Fruit fly (Drosophila melanogaster) whole organism, embryonic: ENCODE data around the gene MSAmiP.

Experiments
- Atf6 ChIP-seq: fragments of 200-800 bp; sonication (Bioruptor generic); IDR thresholded peaks from 2 replicates; pipeline ENCODE4 v1.3.6; 2022; ENCODE audit warnings: missing biosample characterization, missing genetic modification characterization
- CG10209 ChIP-seq: fragments of 200-800 bp; sonication (Bioruptor generic); optimal IDR thresholded peaks from 3 replicates; lab custom pipeline; 2017; ENCODE audit warnings: missing biosample characterization, mild to moderate bottlenecking, missing genetic modification characterization, missing genetic modification reagents
- CG10274 ChIP-seq: fragments of 200-800 bp; sonication (Bioruptor generic); optimal IDR thresholded peaks from 3 replicates; lab custom pipeline; 2017; ENCODE audit warnings: missing biosample characterization, mild to moderate bottlenecking, missing genetic modification characterization
- CG12071 ChIP-seq: fragments of 200-800 bp; sonication (Bioruptor generic); optimal IDR thresholded peaks from 3 replicates; lab custom pipeline; 2018; ENCODE audit warnings: missing biosample characterization, mild to moderate bottlenecking, missing genetic modification characterization
- CG12104 ChIP-seq: fragments of 200-800 bp; sonication (Bioruptor generic); optimal IDR thresholded peaks from 3 replicates; lab custom pipeline; 2016; ENCODE audit warnings: missing biosample characterization, missing genetic modification characterization
- CG13424 ChIP-seq: fragments of 200-800 bp; sonication (Bioruptor generic); optimal IDR thresholded peaks from 2 replicates; lab custom pipeline; 2019; ENCODE audit warnings: missing biosample characterization, mild to moderate bottlenecking, missing genetic modification characterization, moderate library complexity
- CG14441 ChIP-seq: fragments of 200-800 bp; sonication (Bioruptor generic); IDR thresholded peaks from 2 replicates; pipeline ENCODE4 v1.3.6; 2022; ENCODE audit warnings: missing biosample characterization, missing genetic modification characterization
- CG14710 ChIP-seq: fragments of 200-800 bp; sonication (Bioruptor generic); optimal IDR thresholded peaks from 3 replicates; lab custom pipeline; 2019; ENCODE audit warnings: missing biosample characterization, mild to moderate bottlenecking, missing genetic modification characterization, moderate library complexity
- CG14860 ChIP-seq: fragments of 200-800 bp; sonication (Bioruptor generic); IDR thresholded peaks from 3 replicates; pipeline ENCODE4 v1.3.6; 2022; ENCODE audit warnings: missing biosample characterization, missing genetic modification characterization; ENCODE audit not compliant: partially characterized antibody
- CG15514 ChIP-seq: fragments of 200-800 bp; sonication (Bioruptor generic); optimal IDR thresholded peaks from 3 replicates; lab custom pipeline; 2017; ENCODE audit warnings: missing biosample characterization, missing genetic modification characterization, mild to moderate bottlenecking, moderate library complexity, missing genetic modification reagents
- CG1647 ChIP-seq: fragments of 200-800 bp; sonication (Bioruptor generic); optimal IDR thresholded peaks from 3 replicates; lab custom pipeline; 2016; ENCODE audit warnings: missing biosample characterization, missing genetic modification characterization
- CG16813 ChIP-seq: fragments of 200-800 bp; sonication (Bioruptor generic); IDR thresholded peaks from 3 replicates; pipeline ENCODE4 v1.3.6; 2022; ENCODE audit warnings: missing biosample characterization, missing genetic modification characterization; ENCODE audit not compliant: partially characterized antibody
- CG16863 ChIP-seq: fragments of 200-800 bp; sonication (Bioruptor generic); optimal IDR thresholded peaks from 3 replicates; lab custom pipeline; 2016; ENCODE audit warnings: missing biosample characterization, missing genetic modification characterization
- CG18011 ChIP-seq: fragments of 200-800 bp; sonication (Bioruptor generic); optimal IDR thresholded peaks from 2 replicates; lab custom pipeline; 2017; ENCODE audit warnings: missing biosample characterization, missing genetic modification characterization, mild to moderate bottlenecking, moderate library complexity, missing genotype
- CG3847 ChIP-seq: fragments of 200-800 bp; sonication (Bioruptor generic); IDR thresholded peaks from 2 replicates; pipeline ENCODE4 v1.3.6; 2022; ENCODE audit warnings: missing biosample characterization, missing genetic modification characterization
- CG6175 ChIP-seq: fragments of 200-800 bp; sonication (Bioruptor generic); IDR thresholded peaks from 3 replicates; pipeline ENCODE4 v1.3.6; 2022; ENCODE audit warnings: missing biosample characterization, missing genetic modification characterization
- CG7928 ChIP-seq: fragments of 200-800 bp; sonication (Bioruptor generic); optimal IDR thresholded peaks from 2 replicates; lab custom pipeline; 2017; ENCODE audit warnings: missing biosample characterization, mild to moderate bottlenecking, missing genetic modification characterization
- CG7963 ChIP-seq: fragments of 200-800 bp; sonication (Bioruptor generic); IDR thresholded peaks from 3 replicates; pipeline ENCODE4 v1.3.6; 2022; ENCODE audit warnings: missing biosample characterization, missing genetic modification characterization; ENCODE audit not compliant: partially characterized antibody
- CG8089 ChIP-seq: fragments of 200-800 bp; sonication (Bioruptor generic); optimal IDR thresholded peaks from 3 replicates; lab custom pipeline; 2016; ENCODE audit warnings: missing biosample characterization, missing genetic modification characterization
- CG9817 ChIP-seq: fragments of 200-800 bp; sonication (Bioruptor generic); optimal IDR thresholded peaks from 2 replicates; lab custom pipeline; 2018; ENCODE audit warnings: missing biosample characterization, mild to moderate bottlenecking, missing genetic modification characterization, moderate library complexity
- CHES-1-like ChIP-seq: fragments of 200-800 bp; sonication (Bioruptor generic); optimal IDR thresholded peaks from 2 replicates; lab custom pipeline; 2016; ENCODE audit warnings: missing biosample characterization, missing genetic modification characterization
- Camta ChIP-seq: fragments of 200-800 bp; sonication (Bioruptor generic); optimal IDR thresholded peaks from 2 replicates; lab custom pipeline; 2016; ENCODE audit warnings: missing biosample characterization, missing genetic modification characterization
- CoRest ChIP-seq: fragments of 200-800 bp; sonication (Bioruptor generic); optimal IDR thresholded peaks from 3 replicates; lab custom pipeline; 2018; ENCODE audit warnings: missing biosample characterization, mild to moderate bottlenecking, missing genetic modification characterization, moderate library complexity
- D19B ChIP-seq: fragments of 200-800 bp; sonication (Bioruptor generic); optimal IDR thresholded peaks from 2 replicates; lab custom pipeline; 2017; ENCODE audit warnings: missing biosample characterization, mild to moderate bottlenecking, missing genetic modification characterization
- Dll ChIP-seq: fragments of 200-800 bp; sonication (Bioruptor generic); IDR thresholded peaks from 4 replicates; pipeline ENCODE4 v1.3.6; 2022; ENCODE audit warnings: missing biosample characterization, missing genetic modification characterization; ENCODE audit not compliant: partially characterized antibody
- Eip74EF ChIP-seq, 2 experiments: fragments of 200-800 bp in 1 of 2; fragments of >200 bp in 1 of 2; sonication (Bioruptor generic) in 1 of 2; optimal IDR thresholded peaks; 2 replicates each; lab custom pipeline; 2017 to 2019; ENCODE audit warnings: missing biosample characterization in 2 of 2, missing genetic modification characterization in 2 of 2, mild to moderate bottlenecking in 1 of 2, moderate library complexity in 1 of 2
- H2.0 ChIP-seq: fragments of 200-800 bp; sonication (Bioruptor generic); IDR thresholded peaks from 2 replicates; pipeline ENCODE4 v1.3.6; 2022; ENCODE audit warnings: missing biosample characterization, missing genetic modification characterization
- Hmx ChIP-seq: fragments of 200-800 bp; sonication (Bioruptor generic); optimal IDR thresholded peaks from 2 replicates; lab custom pipeline; 2016; ENCODE audit warnings: missing biosample characterization, missing genetic modification characterization
- PHDP ChIP-seq: fragments of 200-800 bp; sonication (Bioruptor generic); optimal IDR thresholded peaks from 3 replicates; lab custom pipeline; 2018; ENCODE audit warnings: missing biosample characterization, mild to moderate bottlenecking, missing genetic modification characterization, moderate library complexity
- Rx ChIP-seq: fragments of 200-800 bp; sonication (Bioruptor generic); IDR thresholded peaks from 2 replicates; pipeline ENCODE4 v1.3.6; 2022; ENCODE audit warnings: missing biosample characterization, missing genetic modification characterization
- Side ChIP-seq: fragments of 200-800 bp; sonication (Bioruptor generic); optimal IDR thresholded peaks from 2 replicates; lab custom pipeline; 2016; ENCODE audit warnings: missing biosample characterization, missing genetic modification characterization
- Taf1 ChIP-seq: fragments of 200-800 bp; sonication (Bioruptor generic); IDR thresholded peaks from 2 replicates; pipeline ENCODE4 v1.3.6; 2022; ENCODE audit warnings: missing biosample characterization, missing genetic modification characterization
- bab2 ChIP-seq: fragments of 200-800 bp; sonication (Bioruptor generic); optimal IDR thresholded peaks from 2 replicates; lab custom pipeline; 2016; ENCODE audit warnings: missing biosample characterization, missing genetic modification characterization
- dati ChIP-seq: fragments of 200-800 bp; sonication (Bioruptor generic); IDR thresholded peaks from 2 replicates; pipeline ENCODE4 v1.3.6; 2022; ENCODE audit warnings: missing biosample characterization, missing genetic modification characterization
- dimm ChIP-seq: fragments of 200-800 bp; sonication (Bioruptor generic); IDR thresholded peaks from 2 replicates; pipeline ENCODE4 v1.3.6; 2022; ENCODE audit warnings: missing biosample characterization, missing genetic modification characterization
- esg ChIP-seq: fragments of 200-800 bp; sonication (Bioruptor generic); conservative IDR thresholded peaks from 2 replicates; pipeline ENCODE4 v1.3.6; 2022; ENCODE audit warnings: missing biosample characterization, missing genetic modification characterization
- grau ChIP-seq: fragments of 200-800 bp; optimal IDR thresholded peaks from 3 replicates; lab custom pipeline; 2019; ENCODE audit warnings: missing biosample characterization, mild to moderate bottlenecking, missing genetic modification characterization, moderate library complexity
- jigr1 ChIP-seq: fragments of 200-800 bp; sonication (Bioruptor generic); IDR thresholded peaks from 3 replicates; pipeline ENCODE4 v1.3.6; 2022; ENCODE audit warnings: missing biosample characterization, missing genetic modification characterization
- lab ChIP-seq: fragments of 200-800 bp; sonication (Bioruptor generic); optimal IDR thresholded peaks from 3 replicates; lab custom pipeline; 2017; ENCODE audit warnings: missing biosample characterization, missing genetic modification characterization, mild to moderate bottlenecking, moderate library complexity, missing genetic modification reagents
- pnt ChIP-seq: fragments of 200-800 bp; sonication (Bioruptor generic); optimal IDR thresholded peaks from 3 replicates; lab custom pipeline; 2016; ENCODE audit warnings: missing biosample characterization, missing genetic modification characterization
- prd ChIP-seq, 3 experiments: fragments of >200 bp in 2 of 3; fragments of 200-800 bp in 1 of 3; sonication (Bioruptor generic) in 1 of 3; optimal IDR thresholded peaks in 2 of 3; IDR thresholded peaks in 1 of 3; 2 replicates in 2 of 3; 3 replicates in 1 of 3; pipeline versions ENCODE4 v1.3.6 to Lab custom; 2017 to 2022; ENCODE audit warnings: missing biosample characterization in 1 of 3, missing genetic modification characterization in 1 of 3
- pzg ChIP-seq: fragments of 200-800 bp; sonication (Bioruptor generic); optimal IDR thresholded peaks from 3 replicates; lab custom pipeline; 2018; ENCODE audit warnings: missing biosample characterization, mild to moderate bottlenecking, missing genetic modification characterization, moderate library complexity
- repo ChIP-seq: fragments of 200-800 bp; sonication (Bioruptor generic); optimal IDR thresholded peaks from 2 replicates; lab custom pipeline; 2016; ENCODE audit warnings: missing biosample characterization, missing genetic modification characterization
- ro ChIP-seq: fragments of 200-800 bp; sonication (Bioruptor generic); IDR thresholded peaks from 2 replicates; pipeline ENCODE4 v1.3.6; 2022; ENCODE audit warnings: missing biosample characterization, missing genetic modification characterization
- sens ChIP-seq: fragments of 200-800 bp; sonication (Bioruptor generic); peaks from one replicate; lab custom pipeline; 2016; ENCODE audit warnings: missing biosample characterization, missing genetic modification characterization
- slp2 ChIP-seq: fragments of 200-800 bp; sonication (Bioruptor generic); optimal IDR thresholded peaks from 2 replicates; lab custom pipeline; 2016; ENCODE audit warnings: missing biosample characterization, missing genetic modification characterization
- so ChIP-seq: fragments of 200-800 bp; sonication (Bioruptor generic); IDR thresholded peaks from 3 replicates; pipeline ENCODE4 v1.3.6; 2022; ENCODE audit warnings: missing biosample characterization, missing genetic modification characterization
- sr ChIP-seq: fragments of 200-800 bp; sonication (Bioruptor generic); IDR thresholded peaks from 3 replicates; pipeline ENCODE4 v1.3.6; 2022; ENCODE audit warnings: missing biosample characterization, missing genetic modification characterization
- trh ChIP-seq: fragments of 200-800 bp; sonication (Bioruptor generic); optimal IDR thresholded peaks from 2 replicates; lab custom pipeline; 2016; ENCODE audit warnings: missing biosample characterization, missing genetic modification characterization
- zen2 ChIP-seq: fragments of 200-800 bp; sonication (Bioruptor generic); IDR thresholded peaks from 3 replicates; pipeline ENCODE4 v1.3.6; 2022; ENCODE audit warnings: missing biosample characterization, missing genetic modification characterization; ENCODE audit not compliant: partially characterized antibody

MSAmiP gene

DNA sequence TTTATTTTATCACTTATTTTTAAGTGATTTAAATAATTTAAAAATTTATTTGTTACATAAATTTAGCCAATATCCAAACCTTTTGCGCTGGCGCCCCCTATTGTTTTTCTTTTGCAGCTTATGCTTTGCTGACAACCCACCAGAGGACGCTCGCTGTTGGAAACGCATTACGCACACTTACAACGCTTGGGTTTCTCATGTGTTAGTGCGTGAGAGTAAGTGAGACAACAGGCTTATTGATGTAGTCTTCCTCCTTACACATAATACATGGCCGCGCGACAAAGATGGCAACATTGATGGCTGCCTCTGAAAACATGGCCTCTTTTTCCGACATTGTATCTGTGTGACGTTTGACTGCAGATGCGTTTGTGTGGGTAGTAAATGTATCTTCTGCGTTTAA lies 26.8 kb downstream of the MSAmiP start (continued):
- peak; percentile 20 for TF ChIP-seq CG12104 (GFP tag; lab: Kevin White, UChicago)
- no peak for TF ChIP-seq CG18011 (GFP tag; lab: Kevin White, UChicago)
- TF ChIP-seq CG7963 (GFP tag; lab: Robert Waterston, UW), result peak; percentile 48; the same call in 1 of the 3 replicates
- TF ChIP-seq slp2 (GFP tag; lab: Kevin White, UChicago), result peak; percentile 11
- TF ChIP-seq sens, result peak; percentile 73
- no peak for TF ChIP-seq repo (GFP tag; lab: Kevin White, UChicago)
- peak; percentile 69 for TF ChIP-seq grau (tag; lab: Kevin White, UChicago)
- no peak for TF ChIP-seq Dll (GFP tag; lab: Robert Waterston, UW)
- peak; percentile 49 for TF ChIP-seq PHDP (tag; lab: Kevin White, UChicago)
- peak; percentile 29 for TF ChIP-seq CG13424 (tag; lab: Kevin White, UChicago)
- no peak for TF ChIP-seq so (GFP tag; lab: Robert Waterston, UW)
- TF ChIP-seq CG12071 (GFP tag; lab: Kevin White, UChicago), result peak; percentile 18
- peak; percentile 89 for TF ChIP-seq CoRest (tag; lab: Kevin White, UChicago)
- TF ChIP-seq jigr1 (GFP tag; lab: Robert Waterston, UW), result no peak
- TF ChIP-seq dimm (GFP tag; lab: Robert Waterston, UW), result no peak
- peak; percentile 42 for TF ChIP-seq Atf6 (GFP tag; lab: Robert Waterston, UW)
- TF ChIP-seq Camta (GFP tag; lab: Kevin White, UChicago), result peak; percentile 25
- TF ChIP-seq CG3847 (GFP tag; lab: Robert Waterston, UW), result peak; percentile 67
- TF ChIP-seq zen2 (GFP tag; lab: Robert Waterston, UW), result no peak; the same call in 2 of the 3 replicates
- TF ChIP-seq CG1647 (GFP tag; lab: Kevin White, UChicago), result no peak
- peak; percentile 67 for TF ChIP-seq CG9817 (tag; lab: Kevin White, UChicago)
- TF ChIP-seq CG14710 (tag; lab: Kevin White, UChicago), result peak; percentile 30
- no peak for TF ChIP-seq Hmx (GFP tag; lab: Kevin White, UChicago)
- TF ChIP-seq ro (GFP tag; lab: Robert Waterston, UW), result no peak
- TF ChIP-seq prd (optimal IDR thresholded peaks at IDR 0.05; lab: Kevin White, UChicago), result no peak
- TF ChIP-seq prd (GFP tag; IDR thresholded peaks at IDR 0.05; lab: Robert Waterston, UW), result peak; percentile 76; the same call in 2 of the 3 replicates
- no peak for TF ChIP-seq Taf1 (GFP tag; lab: Robert Waterston, UW)
- TF ChIP-seq bab2 (GFP tag; lab: Kevin White, UChicago), result peak; percentile 56
- TF ChIP-seq Rx (GFP tag; lab: Robert Waterston, UW), result peak; percentile 37; the same call in 1 of the 2 replicates
- TF ChIP-seq CG8089 (GFP tag; lab: Kevin White, UChicago), result peak; percentile 26
- peak; percentile 3 for TF ChIP-seq pzg (GFP tag; lab: Kevin White, UChicago)
- TF ChIP-seq CG16813 (GFP tag; lab: Robert Waterston, UW), result peak; percentile 41; the same call in 2 of the 3 replicates
- 0 out of 3 replicates have a peak, but pooled peaks have one; percentile 29 for TF ChIP-seq CG14860
- peak in 1 of 2 experiments; percentile 2 for TF ChIP-seq Eip74EF (GFP tag; optimal IDR thresholded peaks at IDR 0.05; lab: Kevin White, UChicago)
- TF ChIP-seq H2.0 (GFP tag; lab: Robert Waterston, UW), result peak; percentile 41; the same call in 1 of the 2 replicates
- peak; percentile 38 for TF ChIP-seq pnt (GFP tag; lab: Kevin White, UChicago)
- peak; percentile 92 for TF ChIP-seq sr
- peak; percentile 12 for TF ChIP-seq lab (GFP tag; lab: Kevin White, UChicago)
- TF ChIP-seq trh, result no peak
- no peak for TF ChIP-seq CG10274 (GFP tag; lab: Kevin White, UChicago)
- TF ChIP-seq CG7928 (GFP tag; lab: Kevin White, UChicago), result no peak
- TF ChIP-seq CG6175, result peak; percentile 30; the same call in 1 of the 3 replicates
- no peak for TF ChIP-seq esg (GFP tag; lab: Robert Waterston, UW)
- TF ChIP-seq D19B, result no peak
- TF ChIP-seq CHES-1-like (GFP tag; lab: Kevin White, UChicago), result peak; percentile 0
- TF ChIP-seq Side (GFP tag; lab: Kevin White, UChicago), result no peak
- peak; percentile 70 for TF ChIP-seq CG14441 (GFP tag; lab: Robert Waterston, UW)
- TF ChIP-seq CG16863 (GFP tag; lab: Kevin White, UChicago), result peak; percentile 59
- peak; percentile 22 for TF ChIP-seq CG15514 (GFP tag; lab: Kevin White, UChicago)
- TF ChIP-seq dati (GFP tag; lab: Robert Waterston, UW), result no peak
- peak; percentile 56 for TF ChIP-seq CG10209
